Worm (Caenorhabditis elegans) whole organism, L4/young adult: ENCODE data around the gene npr-21.

ENCODE experiments used
- W03F9.2 ChIP-seq: fragments of 150-350 bp; optimal IDR thresholded peaks from 2 replicates; lab custom pipeline; 2014; ENCODE audit warnings: missing biosample characterization, missing genetic modification characterization
- him-1 ChIP-seq: sonication (generic microtip); optimal IDR thresholded peaks from 2 replicates; lab custom pipeline; 2016; ENCODE audit warnings: missing genotype, missing genetic modification reagents, missing genetic modification characterization, missing compliant biosample characterization

- TF ChIP-seq W03F9.2: no peak
- no peak for TF ChIP-seq him-1 (tag; lab: Kevin White, UChicago)
These were observed 42.7 kb downstream of the npr-21 start, which contains the start of gene lido-6 for ce11 chrX:17115089-17115488.
